Worm (Caenorhabditis elegans) whole organism, L4 larva: ENCODE data around the gene ZC155.2.

Source experiments
- F10B5.3 ChIP-seq: sonication (generic microtip); optimal IDR thresholded peaks from 2 replicates; lab custom pipeline; 2016; ENCODE audit warnings: mild to moderate bottlenecking, missing genetic modification characterization, missing compliant biosample characterization
- F37D6.2 ChIP-seq: sonication (generic microtip); optimal IDR thresholded peaks from 2 replicates; lab custom pipeline; 2016; ENCODE audit warnings: mild to moderate bottlenecking, missing genetic modification characterization, missing compliant biosample characterization
- F44E2.7 ChIP-seq: fragments of 200-800 bp; sonication (Bioruptor generic); IDR thresholded peaks from 2 replicates; pipeline ENCODE4 v2.1.2; 2022; ENCODE audit warnings: missing genetic modification characterization, missing compliant biosample characterization
- F49E8.2 ChIP-seq: sonication (generic microtip); optimal IDR thresholded peaks from 2 replicates; lab custom pipeline; 2016; ENCODE audit warnings: missing compliant biosample characterization, mild to moderate bottlenecking, missing genetic modification characterization, borderline replicate concordance
- R02D3.7 ChIP-seq: fragments of 150-350 bp; sonication (generic microtip); optimal IDR thresholded peaks from 3 replicates; lab custom pipeline; 2014; ENCODE audit warnings: missing biosample characterization, missing genetic modification characterization
- T26A8.4 ChIP-seq: fragments of 200-800 bp; sonication (Bioruptor generic); IDR thresholded peaks from 2 replicates; pipeline ENCODE4 v1.3.6; 2022; ENCODE audit warnings: missing genetic modification characterization, missing compliant biosample characterization
- Y105C5A.15 ChIP-seq: fragments of 200-800 bp; sonication (Bioruptor generic); IDR thresholded peaks from 2 replicates; pipeline ENCODE4 v1.3.6; 2022; ENCODE audit warnings: missing genetic modification characterization, missing compliant biosample characterization
- Y48G9A.11 ChIP-seq: fragments of 200-800 bp; sonication (Bioruptor generic); IDR thresholded peaks from 2 replicates; pipeline ENCODE4 v1.3.6; 2022; ENCODE audit warnings: missing genetic modification reagents, missing genetic modification characterization, missing compliant biosample characterization
- Y75B8A.6 ChIP-seq: fragments of 200-800 bp; sonication (Bioruptor generic); IDR thresholded peaks from 2 replicates; pipeline ENCODE4 v1.3.6; 2022; ENCODE audit warnings: missing genetic modification reagents, missing genetic modification characterization, missing compliant biosample characterization
- aha-1 ChIP-seq: fragments of 150-350 bp; peaks from one replicate; lab custom pipeline; 2014; ENCODE audit warnings: missing biosample characterization, missing genetic modification characterization
- aly-2 ChIP-seq: sonication (generic microtip); optimal IDR thresholded peaks from 2 replicates; lab custom pipeline; 2018; ENCODE audit warnings: missing biosample characterization, missing genetic modification characterization
- ama-1 ChIP-seq: fragments of 150-350 bp; optimal IDR thresholded peaks from 2 replicates; lab custom pipeline; 2014; ENCODE audit warnings: inconsistent platforms, mixed read lengths
- ceh-32 ChIP-seq: sonication (generic microtip); optimal IDR thresholded peaks from 2 replicates; lab custom pipeline; 2016; ENCODE audit warnings: mild to moderate bottlenecking, missing genetic modification characterization, missing compliant biosample characterization; ENCODE audit not compliant: poor library complexity
- ceh-62 ChIP-seq: sonication (generic microtip); optimal IDR thresholded peaks from 2 replicates; lab custom pipeline; 2017; ENCODE audit warnings: missing biosample characterization, missing genetic modification characterization
- ceh-82 ChIP-seq: sonication (generic microtip); optimal IDR thresholded peaks from 2 replicates; lab custom pipeline; 2017; ENCODE audit warnings: missing biosample characterization, missing genetic modification characterization
- ctbp-1 ChIP-seq: fragments of 200-800 bp; sonication (Bioruptor generic); IDR thresholded peaks from 2 replicates; pipeline ENCODE4 v1.3.6; 2022; ENCODE audit warnings: missing genetic modification reagents, missing genetic modification characterization, missing compliant biosample characterization
- duxl-1 ChIP-seq: sonication (generic microtip); optimal IDR thresholded peaks from 2 replicates; lab custom pipeline; 2016; ENCODE audit warnings: mild to moderate bottlenecking, missing genetic modification characterization, moderate library complexity, missing compliant biosample characterization; ENCODE audit not compliant: poor library complexity
- fkh-10 ChIP-seq: fragments of 150-350 bp; optimal IDR thresholded peaks from 2 replicates; lab custom pipeline; 2014; ENCODE audit warnings: missing biosample characterization, missing genetic modification reagents, missing genetic modification characterization
- hif-1 ChIP-seq, 2 experiments: sonication (generic microtip); optimal IDR thresholded peaks; 2 replicates each; lab custom pipeline; 2016 to 2017; ENCODE audit warnings: missing compliant biosample characterization in 2 of 2, missing genetic modification characterization in 2 of 2, missing genetic modification reagents in 2 of 2, missing genotype in 2 of 2, mild to moderate bottlenecking in 1 of 2
- jun-1 ChIP-seq: fragments of 150-350 bp; optimal IDR thresholded peaks from 2 replicates; lab custom pipeline; 2014; ENCODE audit warnings: missing biosample characterization, missing genetic modification reagents, missing genetic modification characterization
- lin-1 ChIP-seq: fragments of 200-800 bp; sonication (Bioruptor generic); IDR thresholded peaks from 2 replicates; pipeline ENCODE4 v1.3.6; 2022; ENCODE audit warnings: missing genetic modification reagents, missing genetic modification characterization, missing compliant biosample characterization
- lin-15B ChIP-seq: fragments of 150-350 bp; sonication (generic microtip); optimal IDR thresholded peaks from 3 replicates; lab custom pipeline; 2014; ENCODE audit warnings: missing biosample characterization, missing genetic modification characterization
- lin-29 ChIP-seq: fragments of 200-800 bp; sonication (Bioruptor generic); IDR thresholded peaks from 2 replicates; pipeline ENCODE4 v1.3.6; 2022; ENCODE audit warnings: missing genetic modification reagents, missing genetic modification characterization, missing compliant biosample characterization
- lin-38 ChIP-seq: fragments of 200-800 bp; sonication (Bioruptor generic); IDR thresholded peaks from 2 replicates; pipeline ENCODE4 v1.3.6; 2022; ENCODE audit warnings: missing genetic modification reagents, missing genetic modification characterization, missing compliant biosample characterization
- lir-3 ChIP-seq: sonication (generic microtip); optimal IDR thresholded peaks from 2 replicates; lab custom pipeline; 2016; ENCODE audit warnings: mild to moderate bottlenecking, missing genetic modification characterization, missing compliant biosample characterization
- lsy-2 ChIP-seq, 2 experiments: fragments of 150-350 bp in 1 of 2; sonication (generic microtip) in 1 of 2; optimal IDR thresholded peaks; 2 replicates each; lab custom pipeline; 2014 to 2017; ENCODE audit warnings: missing biosample characterization in 2 of 2, missing genetic modification characterization in 2 of 2
- madf-9 ChIP-seq: fragments of 200-800 bp; sonication (Bioruptor generic); conservative IDR thresholded peaks from 2 replicates; pipeline ENCODE4 v1.3.6; 2022; ENCODE audit warnings: missing genetic modification reagents, missing genetic modification characterization, missing compliant biosample characterization
- mep-1 ChIP-seq: fragments of 150-350 bp; sonication (generic microtip); optimal IDR thresholded peaks from 3 replicates; lab custom pipeline; 2014; ENCODE audit warnings: missing biosample characterization, missing genetic modification characterization
- nhr-10 ChIP-seq: fragments of 150-350 bp; optimal IDR thresholded peaks from 2 replicates; lab custom pipeline; 2014; ENCODE audit warnings: missing biosample characterization, missing genetic modification characterization
- nhr-11 ChIP-seq: fragments of 150-350 bp; optimal IDR thresholded peaks from 2 replicates; lab custom pipeline; 2014; ENCODE audit warnings: missing biosample characterization, missing genetic modification characterization
- nhr-28 ChIP-seq: fragments of 150-350 bp; optimal IDR thresholded peaks from 2 replicates; lab custom pipeline; 2014; ENCODE audit warnings: missing biosample characterization, missing genetic modification characterization
- nhr-42 ChIP-seq: fragments of 200-800 bp; sonication (Bioruptor generic); IDR thresholded peaks from 2 replicates; pipeline ENCODE4 v1.3.6; 2022; ENCODE audit warnings: missing genetic modification characterization, missing compliant biosample characterization
- nhr-77 ChIP-seq: fragments of 150-350 bp; optimal IDR thresholded peaks from 2 replicates; lab custom pipeline; 2014; ENCODE audit warnings: missing biosample characterization, missing genetic modification characterization
- pha-4 ChIP-seq, 2 experiments: fragments of 150-350 bp in 1 of 2; fragments of 200-800 bp in 1 of 2; sonication (Bioruptor generic) in 1 of 2; IDR thresholded peaks in 1 of 2; optimal IDR thresholded peaks in 1 of 2; 2 replicates each; pipeline versions ENCODE4 v1.3.6 to Lab custom; 2014 to 2022; ENCODE audit warnings: missing genetic modification characterization in 2 of 2, missing genetic modification reagents in 2 of 2, missing biosample characterization in 1 of 2, missing compliant biosample characterization in 1 of 2
- pqm-1 ChIP-seq: sonication (generic microtip); optimal IDR thresholded peaks from 2 replicates; lab custom pipeline; 2017; ENCODE audit warnings: missing biosample characterization, missing genetic modification characterization
- rbr-2 ChIP-seq: sonication (generic microtip); optimal IDR thresholded peaks from 2 replicates; lab custom pipeline; 2016; ENCODE audit warnings: missing genotype, missing genetic modification characterization, missing compliant biosample characterization
- saeg-2 ChIP-seq: fragments of 200-800 bp; sonication (Bioruptor generic); IDR thresholded peaks from 2 replicates; pipeline ENCODE4 v1.3.6; 2022; ENCODE audit warnings: missing genetic modification reagents, missing genetic modification characterization, missing compliant biosample characterization
- set-16 ChIP-seq: fragments of 200-800 bp; sonication (Bioruptor generic); IDR thresholded peaks from 2 replicates; pipeline ENCODE4 v1.3.6; 2022; ENCODE audit warnings: missing genetic modification reagents, missing genetic modification characterization, missing compliant biosample characterization
- spr-1 ChIP-seq: sonication (generic microtip); optimal IDR thresholded peaks from 2 replicates; lab custom pipeline; 2016; ENCODE audit warnings: mild to moderate bottlenecking, missing genetic modification characterization, missing compliant biosample characterization
- tag-97 ChIP-seq: fragments of 200-800 bp; sonication (Bioruptor generic); IDR thresholded peaks from 2 replicates; pipeline ENCODE4 v1.3.6; 2022; ENCODE audit warnings: missing genetic modification characterization, missing compliant biosample characterization
- tra-1 ChIP-seq: fragments of 200-800 bp; sonication (Bioruptor generic); IDR thresholded peaks from 2 replicates; pipeline ENCODE4 v1.3.6; 2022; ENCODE audit warnings: missing genetic modification reagents, missing genetic modification characterization, missing compliant biosample characterization
- unc-39 ChIP-seq: sonication (generic microtip); optimal IDR thresholded peaks from 2 replicates; lab custom pipeline; 2017; ENCODE audit warnings: missing biosample characterization, missing genetic modification characterization
- zag-1 ChIP-seq: fragments of 150-350 bp; optimal IDR thresholded peaks from 2 replicates; lab custom pipeline; 2014; ENCODE audit warnings: missing biosample characterization, missing genetic modification characterization
- zfp-2 ChIP-seq: sonication (generic microtip); optimal IDR thresholded peaks from 2 replicates; lab custom pipeline; 2016; ENCODE audit warnings: mild to moderate bottlenecking, missing genetic modification characterization, missing compliant biosample characterization
- ztf-11 ChIP-seq: fragments of 150-350 bp; optimal IDR thresholded peaks from 2 replicates; lab custom pipeline; 2014; ENCODE audit warnings: missing biosample characterization, missing genetic modification characterization

Gene ZC155.2

DNA sequence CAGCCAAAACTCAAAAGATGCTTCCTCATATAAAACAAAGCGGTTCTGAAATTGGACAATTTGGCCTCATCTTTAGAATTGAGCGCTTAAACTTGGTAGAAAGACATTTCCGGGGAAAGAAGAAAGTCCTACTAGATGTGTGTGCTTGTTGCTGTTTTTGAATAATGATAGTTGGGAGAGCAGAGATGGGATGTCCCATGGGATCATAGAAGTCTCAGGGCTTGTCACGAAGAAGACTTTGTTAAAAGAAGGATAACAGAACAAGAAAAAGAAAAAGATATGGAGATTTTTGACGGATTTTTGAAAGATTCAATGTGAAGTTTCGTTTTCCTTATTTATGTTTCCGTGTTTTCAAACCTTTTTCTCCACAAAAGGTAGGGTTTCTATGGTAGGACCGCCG, at the start of gene ZC155.2:
TSS of gene ZC155.2 (plus strand) at position 301 of the 400 bp plus-strand sequence.
- no peak for TF ChIP-seq aly-2 (tag; lab: Kevin White, UChicago)
- no peak for TF ChIP-seq ctbp-1
- no peak for TF ChIP-seq ztf-11 (tag; lab: Kevin White, UChicago)
- no peak for TF ChIP-seq lin-15B
- no peak for TF ChIP-seq F49E8.2 (tag; lab: Kevin White, UChicago)
- no peak for TF ChIP-seq pha-4 (GFP tag; IDR thresholded peaks at IDR 0.05; lab: Robert Waterston, UW)
- TF ChIP-seq pha-4 (tag; optimal IDR thresholded peaks at IDR 0.05; lab: Kevin White, UChicago) = no peak
- TF ChIP-seq T26A8.4 (GFP tag; lab: Robert Waterston, UW) = no peak
- no peak for TF ChIP-seq tra-1 (GFP tag; lab: Robert Waterston, UW)
- TF ChIP-seq hif-1 (tag; optimal IDR thresholded peaks at IDR 0.05; lab: Kevin White, UChicago) = no peak
- no peak for TF ChIP-seq pqm-1 (tag; lab: Kevin White, UChicago)
- TF ChIP-seq spr-1 (tag; lab: Kevin White, UChicago) = no peak
- no peak for TF ChIP-seq jun-1 (tag; lab: Kevin White, UChicago)
- no peak for TF ChIP-seq tag-97 (GFP tag; lab: Robert Waterston, UW)
- no peak for TF ChIP-seq ama-1 (lab: Kevin White, UChicago)

DNA sequence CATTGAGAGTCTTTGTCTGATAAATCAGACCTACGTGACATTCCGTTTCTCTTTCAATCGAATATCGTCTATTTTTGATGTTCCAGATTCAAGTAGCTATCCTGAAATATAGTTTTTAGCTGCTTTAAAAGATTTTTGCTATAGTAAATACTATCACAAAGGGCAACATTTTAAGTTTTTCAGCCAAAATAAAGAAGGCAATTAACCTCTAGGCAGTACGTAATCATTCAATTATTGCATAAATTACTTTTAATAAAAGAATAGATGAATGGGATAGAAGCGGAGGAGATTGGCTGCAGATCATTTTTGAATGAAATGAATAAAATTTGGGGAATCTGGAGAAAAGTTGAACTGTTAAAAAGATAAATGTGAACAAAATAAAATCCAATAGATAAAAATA, 49.1 kb upstream of the ZC155.2 start, which contains the start of gene ulp-1:
TSS of gene ulp-1 (minus strand) at position 101 of the 400 bp plus-strand sequence.
- TF ChIP-seq lin-38 (GFP tag; lab: Robert Waterston, UW) (peak; percentile 24; the same call in 1 of the 2 replicates), unc-39 (no peak), F10B5.3 (tag; lab: Kevin White, UChicago) (peak; percentile 14), set-16 (GFP tag; lab: Robert Waterston, UW) (no peak), nhr-11 (no peak), spr-1 (tag; lab: Kevin White, UChicago) (no peak), lir-3 (tag; lab: Kevin White, UChicago) (no peak), madf-9 (no peak), R02D3.7 (tag; lab: Kevin White, UChicago) (no peak)

DNA sequence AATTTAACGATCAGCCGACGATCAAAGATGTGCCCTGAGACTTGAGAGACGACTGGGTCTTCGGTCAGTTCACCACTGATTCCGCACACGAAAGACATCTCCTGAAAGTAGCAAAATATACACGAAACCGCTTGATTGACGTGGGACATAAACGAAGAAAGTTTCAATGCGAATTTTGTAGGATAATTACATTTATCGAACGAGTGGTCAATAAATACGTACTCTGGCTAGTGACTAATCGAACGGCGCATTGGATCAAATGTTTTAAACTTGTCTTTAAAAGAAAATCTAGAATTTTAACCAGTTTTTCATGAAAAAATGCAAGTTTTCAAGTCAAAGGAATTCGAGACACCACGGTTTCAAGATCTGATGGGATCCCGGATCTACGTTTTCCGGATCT, 46.8 kb upstream of the ZC155.2 start, which contains the start of gene prp-19:
TSS of gene prp-19 (minus strand) at position 101 of the 400 bp plus-strand sequence.
- TF ChIP-seq mep-1 (no peak), Y105C5A.15 (GFP tag; lab: Robert Waterston, UW) (no peak), unc-39 (no peak), F44E2.7 (GFP tag; lab: Robert Waterston, UW) (no peak), aha-1 (tag; lab: Kevin White, UChicago) (peak; percentile 74), saeg-2 (GFP tag; lab: Robert Waterston, UW) (no peak)

DNA sequence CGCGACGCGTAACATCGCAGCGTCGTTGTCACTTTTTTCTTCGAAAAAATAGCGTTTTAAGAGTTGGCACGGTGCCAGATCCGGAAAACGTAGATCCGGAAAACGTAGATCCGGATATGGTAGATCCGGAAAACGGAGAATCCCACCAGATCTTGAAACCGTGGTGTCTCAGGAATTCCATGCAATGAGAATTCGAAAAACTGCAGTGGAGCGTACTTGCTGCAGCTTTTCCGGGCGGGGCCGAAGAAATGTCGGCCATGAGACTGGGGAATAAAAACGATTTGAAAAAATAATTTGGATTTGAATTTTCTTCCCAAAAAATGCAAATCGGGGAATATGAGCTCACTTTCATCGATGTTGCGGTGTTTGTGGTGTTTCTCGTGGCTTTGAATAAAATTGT, 46.3 kb upstream of the ZC155.2 start, which contains the start of gene K10D2.5:
TSS of gene K10D2.5 (plus strand) at position 251 of the 400 bp plus-strand sequence.
- TF ChIP-seq nhr-28 (tag; lab: Kevin White, UChicago) = peak; percentile 72
- peak; percentile 62; the same call in 1 of the 2 replicates for TF ChIP-seq Y75B8A.6
- TF ChIP-seq F44E2.7 (GFP tag; lab: Robert Waterston, UW) = no peak
- peak; percentile 68 for TF ChIP-seq set-16 (GFP tag; lab: Robert Waterston, UW)
- peak; percentile 93 for TF ChIP-seq Y48G9A.11 (GFP tag; lab: Robert Waterston, UW)
- no peak for TF ChIP-seq nhr-10 (tag; lab: Kevin White, UChicago)
- peak; percentile 97 for TF ChIP-seq tra-1 (GFP tag; lab: Robert Waterston, UW)
- 0 out of 2 replicates have a peak, but pooled peaks have one; percentile 60 for TF ChIP-seq saeg-2 (GFP tag; lab: Robert Waterston, UW)
- TF ChIP-seq ceh-82 = no peak
- TF ChIP-seq fkh-10 (GFP tag; lab: Kevin White, UChicago) = peak; percentile 24
- TF ChIP-seq zag-1 (tag; lab: Kevin White, UChicago) = no peak
- TF ChIP-seq lin-29 (GFP tag; lab: Robert Waterston, UW) = peak; percentile 55; the same call in 1 of the 2 replicates
- peak; percentile 96 for TF ChIP-seq madf-9
- TF ChIP-seq lsy-2 (tag; optimal IDR thresholded peaks at IDR 0.05; lab: Kevin White, UChicago) = peak; percentile 72 to 92
- peak; percentile 87 for TF ChIP-seq nhr-77 (tag; lab: Kevin White, UChicago)
- peak; percentile 86 for TF ChIP-seq F37D6.2 (tag; lab: Kevin White, UChicago)
- peak; percentile 81; the same call in 1 of the 2 replicates for TF ChIP-seq nhr-42 (GFP tag; lab: Robert Waterston, UW)
- peak; percentile 54 for TF ChIP-seq lin-1 (GFP tag; lab: Robert Waterston, UW)
- TF ChIP-seq Y105C5A.15 (GFP tag; lab: Robert Waterston, UW) = peak; percentile 87; the same call in 1 of the 2 replicates
- TF ChIP-seq ceh-32 = no peak
- peak; percentile 89 for TF ChIP-seq duxl-1 (tag; lab: Kevin White, UChicago)
- peak; percentile 91 for TF ChIP-seq rbr-2 (tag; lab: Kevin White, UChicago)
- TF ChIP-seq ceh-62 (tag; lab: Kevin White, UChicago) = no peak
- peak; percentile 84 for TF ChIP-seq nhr-11
- peak; percentile 40 for TF ChIP-seq zfp-2
- peak; percentile 82 for TF ChIP-seq F49E8.2 (tag; lab: Kevin White, UChicago)
